Worm (Caenorhabditis elegans) whole organism, L1 larva: ENCODE results near the gene galt-1.

Source experiments
- ceh-88 ChIP-seq: fragments of 200-800 bp; sonication (Bioruptor generic); IDR thresholded peaks from 2 replicates; pipeline ENCODE4 v1.3.6; 2022; ENCODE audit warnings: missing genetic modification characterization, missing compliant biosample characterization
- nhr-11 ChIP-seq: fragments of 150-350 bp; optimal IDR thresholded peaks from 2 replicates; lab custom pipeline; 2014; ENCODE audit warnings: missing biosample characterization, missing genetic modification characterization
- pqm-1 ChIP-seq: sonication (generic microtip); optimal IDR thresholded peaks from 3 replicates; lab custom pipeline; 2017; ENCODE audit warnings: missing biosample characterization, missing genetic modification characterization

DNA sequence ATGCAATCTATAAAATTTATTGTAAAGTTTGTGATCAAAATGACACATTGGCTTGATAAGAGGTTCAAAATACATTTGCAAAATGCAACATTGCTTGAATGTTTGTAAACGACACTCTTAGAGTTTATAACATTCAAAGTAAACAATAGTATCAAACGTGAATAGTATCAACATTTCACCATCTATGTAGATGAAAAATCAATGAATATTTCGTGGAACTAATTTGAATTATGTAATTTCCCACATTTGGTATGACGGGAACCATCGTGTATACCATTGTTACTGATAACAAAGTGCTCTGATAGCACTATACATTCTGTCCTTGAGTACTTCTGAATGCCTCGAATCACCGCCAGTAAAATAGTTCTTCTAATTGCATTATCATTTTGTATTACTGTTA, at the start of gene galt-1:
- TF ChIP-seq pqm-1 (tag; lab: Kevin White, UChicago): no peak
- no peak for TF ChIP-seq nhr-11 (tag; lab: Kevin White, UChicago)
- no peak for TF ChIP-seq ceh-88 (GFP tag; lab: Robert Waterston, UW)
